Fruit fly (Drosophila melanogaster): ENCODE data around the gene CG32264.

CG32264 gene

dm6 chr3L:3851847-3852246 is 45.6 kb upstream of the CG32264 start (continued):
- peak; percentile 33; the same call in 1 of the 2 replicates for TF ChIP-seq CG14667 (GFP tag; IDR thresholded peaks at IDR 0.05)
- TF ChIP-seq CG4854 (GFP tag; optimal IDR thresholded peaks at IDR 0.05): no peak
- TF ChIP-seq fd96Cb (tag; optimal IDR thresholded peaks at IDR 0.05): peak; percentile 32
- no peak for TF ChIP-seq CG6175 (GFP tag; IDR thresholded peaks at IDR 0.05)
- TF ChIP-seq en (GFP tag; optimal IDR thresholded peaks at IDR 0.05): peak; percentile 20
- TF ChIP-seq Jarid2 (GFP tag; optimal IDR thresholded peaks at IDR 0.05): no peak
- no peak for TF ChIP-seq CG13296 (GFP tag; optimal IDR thresholded peaks at IDR 0.05)
- TF ChIP-seq YL-1 (GFP tag; optimal IDR thresholded peaks at IDR 0.05): no peak
- TF ChIP-seq CG2889 (GFP tag; IDR thresholded peaks at IDR 0.05): no peak
- no peak for TF ChIP-seq Fer3 (tag; optimal IDR thresholded peaks at IDR 0.05)
- TF ChIP-seq CG7556 (GFP tag; optimal IDR thresholded peaks at IDR 0.05): no peak
- TF ChIP-seq gcm2 (GFP tag; optimal IDR thresholded peaks at IDR 0.05): no peak
- TF ChIP-seq Blimp-1 (GFP tag; optimal IDR thresholded peaks at IDR 0.05): peak; percentile 62
- no peak for TF ChIP-seq kay (GFP tag; optimal IDR thresholded peaks at IDR 0.05)
- peak; percentile 18 for TF ChIP-seq CG5245 (GFP tag; optimal IDR thresholded peaks at IDR 0.05)
- peak; percentile 80 for TF ChIP-seq Awh (GFP tag; IDR thresholded peaks at IDR 0.05)
- TF ChIP-seq ara (GFP tag; IDR thresholded peaks at IDR 0.05): peak; percentile 64; the same call in 1 of the 2 replicates
- peak; percentile 74 for TF ChIP-seq CG2712 (tag; optimal IDR thresholded peaks at IDR 0.05)
- TF ChIP-seq Dref (GFP tag; IDR thresholded peaks at IDR 0.05): no peak
- no peak for TF ChIP-seq fu2 (GFP tag; optimal IDR thresholded peaks at IDR 0.05)
- TF ChIP-seq Poxn (GFP tag; IDR thresholded peaks at IDR 0.05): no peak
- no peak for TF ChIP-seq CG14014 (GFP tag; IDR thresholded peaks at IDR 0.05)
- TF ChIP-seq bsh (GFP tag; optimal IDR thresholded peaks at IDR 0.05): peak in 1 of 2 experiments; percentile 76
- no peak for TF ChIP-seq CG8089 (GFP tag; optimal IDR thresholded peaks at IDR 0.05)
- peak; percentile 68 for TF ChIP-seq gem (tag; optimal IDR thresholded peaks at IDR 0.05)
- TF ChIP-seq Bdp1 (GFP tag; optimal IDR thresholded peaks at IDR 0.05): peak; percentile 10
- TF ChIP-seq CG14050 (GFP tag; IDR thresholded peaks at IDR 0.05): no peak
- peak; percentile 9 for TF ChIP-seq twi (tag; optimal IDR thresholded peaks at IDR 0.05)
- no peak for TF ChIP-seq D19B (GFP tag; optimal IDR thresholded peaks at IDR 0.05)
- TF ChIP-seq sens (GFP tag): peak; percentile 83
- TF ChIP-seq CG8478 (optimal IDR thresholded peaks at IDR 0.05): no peak
- no peak for TF ChIP-seq exex (tag; optimal IDR thresholded peaks at IDR 0.05)
- TF ChIP-seq Adf1 (GFP tag; IDR thresholded peaks at IDR 0.05): no peak
- no peak for TF ChIP-seq hkb (optimal IDR thresholded peaks at IDR 0.05)
- 0 out of 2 replicates have a peak, but pooled peaks have one; percentile 9 for TF ChIP-seq hkb (GFP tag; IDR thresholded peaks at IDR 0.05)
- peak; percentile 2 for TF ChIP-seq CG1647 (GFP tag; optimal IDR thresholded peaks at IDR 0.05)
- peak; percentile 68 for TF ChIP-seq CG18262 (tag; optimal IDR thresholded peaks at IDR 0.05)
- no peak for TF ChIP-seq Camta (GFP tag; optimal IDR thresholded peaks at IDR 0.05)
- TF ChIP-seq CG11247 (GFP tag; IDR thresholded peaks at IDR 0.05): 0 out of 2 replicates have a peak, but pooled peaks have one; percentile 28
- TF ChIP-seq Oli (tag; optimal IDR thresholded peaks at IDR 0.05): peak; percentile 41
- TF ChIP-seq Side (GFP tag; optimal IDR thresholded peaks at IDR 0.05): no peak
- TF ChIP-seq D (optimal IDR thresholded peaks at IDR 0.05): no peak
- peak; percentile 46 for TF ChIP-seq D (GFP tag; optimal IDR thresholded peaks at IDR 0.05)
- TF ChIP-seq HLH54F (GFP tag; optimal IDR thresholded peaks at IDR 0.05): no peak
- TF ChIP-seq Rfx (GFP tag; IDR thresholded peaks at IDR 0.05): peak; percentile 37; the same call in 1 of the 2 replicates
- TF ChIP-seq CG17912 (GFP tag; optimal IDR thresholded peaks at IDR 0.05): no peak
- no peak for TF ChIP-seq H15 (GFP tag; IDR thresholded peaks at IDR 0.05)
- peak; percentile 9 for TF ChIP-seq CG17385 (GFP tag; optimal IDR thresholded peaks at IDR 0.05)
- peak; percentile 6 for TF ChIP-seq CG8290 (GFP tag; optimal IDR thresholded peaks at IDR 0.05)
- TF ChIP-seq CG8290 (tag; optimal IDR thresholded peaks at IDR 0.05): peak in 1 of 2 experiments; percentile 18
- peak; percentile 26 for TF ChIP-seq CG30403 (GFP tag; optimal IDR thresholded peaks at IDR 0.05)
- peak; percentile 31 to 34 for TF ChIP-seq Pdp1 (GFP tag; optimal IDR thresholded peaks at IDR 0.05)
- peak; percentile 44 for TF ChIP-seq CG17829 (tag; optimal IDR thresholded peaks at IDR 0.05)
